Fruit fly (Drosophila melanogaster): ENCODE measurements around the gene CG14218.

Gene CG14218

DNA sequence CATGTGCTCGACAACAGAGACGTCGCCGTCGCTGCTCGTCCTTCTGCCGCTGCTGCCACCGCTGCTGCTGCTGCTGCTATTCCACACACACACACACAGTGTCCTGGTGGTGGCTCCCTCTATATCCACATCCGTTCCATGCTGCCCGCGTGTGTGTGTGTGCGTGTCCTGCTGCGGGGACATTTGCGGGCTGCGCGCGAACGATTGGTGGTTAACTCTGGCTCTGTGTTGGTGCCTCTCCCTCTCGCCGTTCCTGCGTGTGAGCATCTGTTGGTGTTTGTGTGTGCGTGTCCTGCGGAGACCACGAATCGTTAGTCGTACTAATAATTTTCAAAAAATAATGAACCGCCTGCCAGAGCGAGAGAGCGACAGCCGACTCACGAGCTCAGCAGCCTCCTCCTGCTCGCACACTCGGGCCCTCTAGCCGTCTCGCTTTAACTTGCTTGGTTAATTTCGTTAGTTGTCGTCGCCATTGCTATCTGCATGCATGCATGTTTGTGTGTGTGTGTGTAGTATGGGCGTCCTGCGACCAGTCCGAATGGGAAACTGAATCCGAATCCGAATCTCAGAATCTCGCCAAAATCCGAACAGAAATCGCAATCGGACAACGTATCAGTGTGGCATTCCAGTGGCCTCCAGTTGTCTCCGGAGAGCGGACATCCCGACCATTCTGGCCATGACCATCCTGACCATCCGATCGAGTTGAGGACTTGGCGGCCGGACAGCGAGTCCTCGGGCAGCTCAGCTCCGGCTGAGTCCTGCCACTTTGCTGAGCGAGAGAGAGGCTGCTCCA, 35.7 kb downstream of the CG14218 start:
- TF ChIP-seq CG8478 (optimal IDR thresholded peaks at IDR 0.05): peak; percentile 54
- TF ChIP-seq cg (GFP tag; optimal IDR thresholded peaks at IDR 0.05): peak; percentile 78
- TF ChIP-seq Nf-YA (GFP tag; IDR thresholded peaks at IDR 0.05): peak; percentile 34
- no peak for TF ChIP-seq CG17385 (GFP tag; optimal IDR thresholded peaks at IDR 0.05)
- no peak for TF ChIP-seq Jarid2 (GFP tag; optimal IDR thresholded peaks at IDR 0.05)
- no peak for TF ChIP-seq CG12942 (GFP tag; optimal IDR thresholded peaks at IDR 0.05)
- TF ChIP-seq Nf-YB (GFP tag; optimal IDR thresholded peaks at IDR 0.05): peak; percentile 95
- peak; percentile 43 for TF ChIP-seq phol (tag; optimal IDR thresholded peaks at IDR 0.05)
- TF ChIP-seq Med (GFP tag): peak; percentile 31
- no peak for TF ChIP-seq CG13424 (tag; optimal IDR thresholded peaks at IDR 0.05)
- TF ChIP-seq CG10321 (GFP tag; IDR thresholded peaks at IDR 0.05): peak; percentile 92
- TF ChIP-seq bsh (GFP tag; optimal IDR thresholded peaks at IDR 0.05): no peak
- TF ChIP-seq Adf1 (GFP tag; IDR thresholded peaks at IDR 0.05): peak; percentile 81
- peak; percentile 22 for TF ChIP-seq zen (tag; optimal IDR thresholded peaks at IDR 0.05)
- TF ChIP-seq Ets97D (GFP tag; optimal IDR thresholded peaks at IDR 0.05): peak; percentile 35
- no peak for TF ChIP-seq CG8944 (GFP tag; optimal IDR thresholded peaks at IDR 0.05)
- TF ChIP-seq crol (GFP tag; IDR thresholded peaks at IDR 0.05): peak; percentile 15; the same call in 1 of the 2 replicates
- no peak for TF ChIP-seq Ada2b (GFP tag; IDR thresholded peaks at IDR 0.05)
- TF ChIP-seq pfk (GFP tag; optimal IDR thresholded peaks at IDR 0.05): peak; percentile 85
- TF ChIP-seq emc (GFP tag; optimal IDR thresholded peaks at IDR 0.05): no peak
- no peak for TF ChIP-seq CG10462 (GFP tag; optimal IDR thresholded peaks at IDR 0.05)
- peak; percentile 15 for TF ChIP-seq CG8924 (tag; optimal IDR thresholded peaks at IDR 0.05)
- TF ChIP-seq CG1603 (tag; optimal IDR thresholded peaks at IDR 0.05): no peak
- no peak for TF ChIP-seq CG42726 (GFP tag; IDR thresholded peaks at IDR 0.05; ENCODE audit: partially characterized antibody)
- TF ChIP-seq twi (tag; optimal IDR thresholded peaks at IDR 0.05): peak; percentile 3
- peak; percentile 81 for TF ChIP-seq CTCF (GFP tag; optimal IDR thresholded peaks at IDR 0.05)
- TF ChIP-seq CG32767 (GFP tag; IDR thresholded peaks at IDR 0.05): no peak
- peak; percentile 96 for TF ChIP-seq Nf-YC (tag; optimal IDR thresholded peaks at IDR 0.05)
- TF ChIP-seq CG1832 (GFP tag; optimal IDR thresholded peaks at IDR 0.05): peak; percentile 88
- no peak for TF ChIP-seq CG18262 (tag; optimal IDR thresholded peaks at IDR 0.05)
- TF ChIP-seq Scr (GFP tag; IDR thresholded peaks at IDR 0.05; ENCODE audit: partially characterized antibody): no peak

DNA sequence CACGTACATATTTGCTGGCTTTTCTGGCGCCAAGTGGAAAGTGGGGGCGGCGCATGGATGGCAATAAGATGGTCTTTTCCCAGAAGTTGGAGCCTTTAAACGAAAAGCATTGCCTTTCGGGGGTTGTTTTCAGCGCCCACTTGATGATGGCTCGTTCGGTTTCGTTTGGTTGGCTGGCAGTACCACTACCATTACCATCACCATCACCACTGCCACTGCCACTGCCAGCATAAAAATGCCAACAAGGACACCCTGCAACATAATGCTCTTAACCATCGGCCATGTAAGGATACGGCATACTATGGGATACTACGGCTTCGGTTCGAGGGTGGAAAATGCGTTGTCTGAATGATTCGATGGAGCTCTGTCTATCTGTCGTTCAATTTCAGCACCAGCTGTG, 46.4 kb downstream of the CG14218 start:
- TF ChIP-seq seq (GFP tag; IDR thresholded peaks at IDR 0.05) (peak; percentile 9; the same call in 1 of the 2 replicates), Sox100B (GFP tag; optimal IDR thresholded peaks at IDR 0.05) (no peak), crc (GFP tag; optimal IDR thresholded peaks at IDR 0.05) (no peak), cg (GFP tag; optimal IDR thresholded peaks at IDR 0.05) (peak; percentile 26), Nf-YC (tag; optimal IDR thresholded peaks at IDR 0.05) (peak; percentile 88), Nf-YB (GFP tag; optimal IDR thresholded peaks at IDR 0.05) (peak; percentile 88)

DNA sequence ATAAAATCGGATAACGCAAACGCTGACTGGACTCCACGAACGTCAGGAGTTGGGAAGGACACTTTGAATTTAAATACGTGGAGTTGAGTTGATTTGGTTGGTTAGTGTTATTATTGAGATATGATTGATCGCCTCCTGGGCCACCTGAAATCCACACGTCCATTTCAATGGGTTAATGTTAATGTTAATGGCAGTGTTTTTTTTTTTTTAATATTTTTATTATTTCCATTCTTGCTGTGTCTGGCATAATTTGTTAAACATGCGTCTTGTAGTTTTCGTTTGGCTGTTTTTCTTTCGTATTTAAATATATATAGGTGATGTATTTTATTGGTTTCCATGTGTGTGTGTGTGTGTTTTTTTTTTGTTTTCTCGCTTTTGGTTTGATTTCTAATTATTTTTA, 50.1 kb downstream of the CG14218 start, which contains the start of gene CG12231:
Gene CG12231 (minus strand): TSS at position 101 of the 400 bp plus-strand sequence.
- TF ChIP-seq Ssrp (tag; optimal IDR thresholded peaks at IDR 0.05) (no peak), dati (GFP tag; IDR thresholded peaks at IDR 0.05) (no peak), bbx (GFP tag; IDR thresholded peaks at IDR 0.05; ENCODE audit: partially characterized antibody) (no peak), CG15011 (GFP tag; optimal IDR thresholded peaks at IDR 0.05) (no peak)

Measured in whole organism, embryonic.